Worm (Caenorhabditis elegans) whole organism, late embryonic: ENCODE data around the gene ttr-49.
"Not testable (repeated sequence)": the region's sequence is repeated elsewhere in the genome, so short reads cannot be mapped to it uniquely, and the experiment has no call there.

Source experiments
- C08G9.2 ChIP-seq: sonication (generic microtip); optimal IDR thresholded peaks from 2 replicates; lab custom pipeline; 2016; ENCODE audit warnings: mild to moderate bottlenecking, missing genetic modification characterization, moderate library complexity, missing compliant biosample characterization
- C38D4.7 ChIP-seq: fragments of 200-800 bp; sonication (Bioruptor generic); optimal IDR thresholded peaks from 2 replicates; lab custom pipeline; 2018; ENCODE audit warnings: mild to moderate bottlenecking, missing genetic modification characterization, moderate library complexity, missing compliant biosample characterization
- F13H6.1 ChIP-seq: sonication (generic microtip); optimal IDR thresholded peaks from 2 replicates; lab custom pipeline; 2016; ENCODE audit warnings: missing genetic modification characterization, missing compliant biosample characterization
- K09A11.1 ChIP-seq: sonication (generic microtip); optimal IDR thresholded peaks from 2 replicates; lab custom pipeline; 2017; ENCODE audit warnings: antibody characterized with exemption, mild to moderate bottlenecking, missing genetic modification characterization, missing compliant biosample characterization; ENCODE audit not compliant: insufficient read depth
- Y22D7AL.16 ChIP-seq: sonication (generic microtip); optimal IDR thresholded peaks from 2 replicates; lab custom pipeline; 2016; ENCODE audit warnings: missing genetic modification characterization, missing compliant biosample characterization
- ceh-14 ChIP-seq: sonication (generic microtip); optimal IDR thresholded peaks from 2 replicates; lab custom pipeline; 2016; ENCODE audit warnings: missing genotype, missing genetic modification characterization, missing compliant biosample characterization
- ceh-18 ChIP-seq: sonication (generic microtip); optimal IDR thresholded peaks from 2 replicates; lab custom pipeline; 2016; ENCODE audit warnings: missing genetic modification characterization, missing compliant biosample characterization
- ceh-22 ChIP-seq: sonication (generic microtip); optimal IDR thresholded peaks from 2 replicates; lab custom pipeline; 2017; ENCODE audit warnings: missing biosample characterization, missing genetic modification characterization
- ceh-31 ChIP-seq: sonication (generic microtip); optimal IDR thresholded peaks from 2 replicates; lab custom pipeline; 2016; ENCODE audit warnings: missing genetic modification characterization, missing compliant biosample characterization
- ceh-34 ChIP-seq: sonication (generic microtip); optimal IDR thresholded peaks from 2 replicates; lab custom pipeline; 2016; ENCODE audit warnings: mild to moderate bottlenecking, missing genetic modification characterization, missing compliant biosample characterization
- ceh-48 ChIP-seq: sonication (generic microtip); optimal IDR thresholded peaks from 2 replicates; lab custom pipeline; 2016; ENCODE audit warnings: missing genetic modification characterization, inconsistent platforms, missing compliant biosample characterization
- che-1 ChIP-seq: sonication (generic microtip); optimal IDR thresholded peaks from 2 replicates; lab custom pipeline; 2016; ENCODE audit warnings: mild to moderate bottlenecking, missing genetic modification characterization, missing compliant biosample characterization
- elt-2 ChIP-seq: sonication (generic microtip); optimal IDR thresholded peaks from 2 replicates; lab custom pipeline; 2016; ENCODE audit warnings: missing genetic modification reagents, missing genetic modification characterization, missing compliant biosample characterization
- elt-4 ChIP-seq: sonication (generic microtip); optimal IDR thresholded peaks from 2 replicates; lab custom pipeline; 2016; ENCODE audit warnings: missing genetic modification characterization, missing compliant biosample characterization
- eyg-1 ChIP-seq: sonication (generic microtip); optimal IDR thresholded peaks from 2 replicates; lab custom pipeline; 2016; ENCODE audit warnings: missing genotype, missing genetic modification characterization, missing compliant biosample characterization
- fkh-10 ChIP-seq: fragments of 150-350 bp; optimal IDR thresholded peaks from 2 replicates; lab custom pipeline; 2014; ENCODE audit warnings: missing biosample characterization, missing genetic modification reagents, missing genetic modification characterization
- fkh-6 ChIP-seq: sonication (generic microtip); optimal IDR thresholded peaks from 2 replicates; lab custom pipeline; 2016; ENCODE audit warnings: missing genetic modification characterization, missing compliant biosample characterization
- hlh-13 ChIP-seq: fragments of 200-800 bp; sonication (Bioruptor generic); optimal IDR thresholded peaks from 2 replicates; lab custom pipeline; 2018; ENCODE audit warnings: mild to moderate bottlenecking, missing genetic modification characterization, missing compliant biosample characterization
- hlh-30 ChIP-seq: sonication (generic microtip); optimal IDR thresholded peaks from 2 replicates; lab custom pipeline; 2017; ENCODE audit warnings: antibody characterized with exemption, missing genetic modification characterization, missing compliant biosample characterization; ENCODE audit not compliant: insufficient read depth
- hlh-6 ChIP-seq: sonication (generic microtip); optimal IDR thresholded peaks from 2 replicates; lab custom pipeline; 2016; ENCODE audit warnings: missing genotype, missing genetic modification characterization, missing compliant biosample characterization
- hlh-8 ChIP-seq: sonication (generic microtip); optimal IDR thresholded peaks from 2 replicates; lab custom pipeline; 2016; ENCODE audit warnings: missing genotype, missing genetic modification characterization, missing compliant biosample characterization
- lim-6 ChIP-seq: sonication (generic microtip); optimal IDR thresholded peaks from 2 replicates; lab custom pipeline; 2016; ENCODE audit warnings: missing genetic modification characterization, missing compliant biosample characterization
- madf-2 ChIP-seq: sonication (generic microtip); optimal IDR thresholded peaks from 2 replicates; lab custom pipeline; 2017; ENCODE audit warnings: missing genetic modification characterization, missing compliant biosample characterization
- mec-3 ChIP-seq: sonication (generic microtip); optimal IDR thresholded peaks from 2 replicates; lab custom pipeline; 2016; ENCODE audit warnings: borderline replicate concordance, missing genetic modification characterization, missing compliant biosample characterization
- nhr-11 ChIP-seq: fragments of 150-350 bp; optimal IDR thresholded peaks from 2 replicates; lab custom pipeline; 2014; ENCODE audit warnings: missing biosample characterization, missing genetic modification characterization
- npax-4 ChIP-seq: sonication (generic microtip); optimal IDR thresholded peaks from 2 replicates; lab custom pipeline; 2016; ENCODE audit warnings: missing genetic modification characterization, missing compliant biosample characterization
- pag-3 ChIP-seq: sonication (generic microtip); optimal IDR thresholded peaks from 2 replicates; lab custom pipeline; 2016; ENCODE audit warnings: missing compliant biosample characterization, missing genetic modification characterization, borderline replicate concordance
- pat-9 ChIP-seq: fragments of 200-800 bp; sonication (Bioruptor generic); optimal IDR thresholded peaks from 2 replicates; lab custom pipeline; 2018; ENCODE audit warnings: mild to moderate bottlenecking, missing genetic modification characterization, moderate library complexity, missing compliant biosample characterization
- pha-4 ChIP-seq: fragments of 150-350 bp; optimal IDR thresholded peaks from 2 replicates; lab custom pipeline; 2018; ENCODE audit warnings: missing biosample characterization, missing genetic modification reagents, missing genetic modification characterization
- pqm-1 ChIP-seq: sonication (generic microtip); optimal IDR thresholded peaks from 2 replicates; lab custom pipeline; 2016; ENCODE audit warnings: missing genetic modification characterization, missing compliant biosample characterization
- sdc-2 ChIP-seq: sonication (generic microtip); optimal IDR thresholded peaks from 2 replicates; lab custom pipeline; 2016; ENCODE audit warnings: missing genotype, missing genetic modification characterization, missing compliant biosample characterization
- tbx-2 ChIP-seq: sonication (generic microtip); optimal IDR thresholded peaks from 2 replicates; lab custom pipeline; 2016; ENCODE audit warnings: missing genetic modification characterization, missing compliant biosample characterization
- tbx-7 ChIP-seq: sonication (generic microtip); optimal IDR thresholded peaks from 2 replicates; lab custom pipeline; 2016; ENCODE audit warnings: missing genotype, missing genetic modification characterization, missing compliant biosample characterization
- ttx-3 ChIP-seq: sonication (generic microtip); optimal IDR thresholded peaks from 2 replicates; lab custom pipeline; 2016; ENCODE audit warnings: missing genetic modification reagents, missing genetic modification characterization, missing compliant biosample characterization
- zip-5 ChIP-seq: sonication (generic microtip); optimal IDR thresholded peaks from 2 replicates; lab custom pipeline; 2016; ENCODE audit warnings: missing genetic modification characterization, missing compliant biosample characterization
- ztf-16 ChIP-seq: sonication (generic microtip); optimal IDR thresholded peaks from 2 replicates; lab custom pipeline; 2017; ENCODE audit warnings: missing genetic modification characterization, missing compliant biosample characterization

Gene ttr-49

ce11 chrV:9379808-9380207 is 23.5 kb upstream of the ttr-49 start, which contains the start of gene E02C12.11:
E02C12.11 (minus strand) TSS chrV:9379908.
- not testable (repeated sequence) for TF ChIP-seq tbx-2, npax-4, ceh-18 (tag; lab: Kevin White, UChicago)

ce11 chrV:9378335-9378734 is 22.0 kb upstream of the ttr-49 start, which contains the start of gene E02C12.10:
E02C12.10 (minus strand) TSS chrV:9378409.
- TF ChIP-seq zip-5 (no peak), mec-3 (tag; lab: Kevin White, UChicago) (no peak), ceh-14 (tag; lab: Kevin White, UChicago) (no peak), hlh-8 (no peak), pqm-1 (tag; lab: Kevin White, UChicago) (no peak), lim-6 (tag; lab: Kevin White, UChicago) (no peak), elt-4 (tag; lab: Kevin White, UChicago) (no peak), Y22D7AL.16 (tag; lab: Kevin White, UChicago) (no peak), ztf-16 (tag; lab: Kevin White, UChicago) (no peak), che-1 (tag; lab: Kevin White, UChicago) (no peak), ceh-31 (no peak), ceh-48 (tag; lab: Kevin White, UChicago) (no peak), npax-4 (tag; lab: Kevin White, UChicago) (no peak), pag-3 (no peak), ttx-3 (no peak), F13H6.1 (tag; lab: Kevin White, UChicago) (no peak), fkh-6 (no peak), tbx-7 (tag; lab: Kevin White, UChicago) (no peak)

- TF ChIP-seq elt-4 (tag; lab: Kevin White, UChicago) (no peak), ceh-22 (tag; lab: Kevin White, UChicago) (no peak), fkh-6 (no peak), ceh-34 (tag; lab: Kevin White, UChicago) (no peak), hlh-13 (GFP tag; lab: Kevin White, UChicago) (no peak), tbx-7 (tag; lab: Kevin White, UChicago) (no peak), C38D4.7 (GFP tag; lab: Kevin White, UChicago) (no peak), pat-9 (tag; lab: Kevin White, UChicago) (no peak)
- TF ChIP-seq, all 69 proteins: peak for 0
Measured at ce11 chrV:9376417-9376816, 20.1 kb upstream of the ttr-49 start, which contains the start of gene E02C12.19. E02C12.19 (minus strand) TSS chrV:9376517.

ce11 chrV:9375378-9375777 is 19.1 kb upstream of the ttr-49 start, which contains the start of gene E02C12.9:
E02C12.9 (minus strand) TSS chrV:9375478.
- TF ChIP-seq hlh-8 (no peak), hlh-6 (no peak), hlh-30 (no peak), eyg-1 (tag; lab: Kevin White, UChicago) (no peak), fkh-10 (GFP tag; lab: Kevin White, UChicago) (no peak)
- TF ChIP-seq, all 69 proteins: peak for 0

- TF ChIP-seq elt-2 (tag; lab: Kevin White, UChicago): peak; percentile 35
- TF ChIP-seq pha-4: no peak
- TF ChIP-seq, all 69 proteins: peak for 1
Measured at ce11 chrV:9373473-9373872, 17.2 kb upstream of the ttr-49 start, which contains the start of gene E02C12.8. E02C12.8 (minus strand) TSS chrV:9373613.

ce11 chrV:9370986-9371385 is 14.7 kb upstream of the ttr-49 start, which contains the start of gene E02C12.6:
E02C12.6 (minus strand) TSS chrV:9371086.
- TF ChIP-seq ttx-3 (no peak), hlh-6 (no peak), hlh-30 (no peak), nhr-11 (no peak), sdc-2 (no peak), ceh-22 (tag; lab: Kevin White, UChicago) (no peak), madf-2 (tag; lab: Kevin White, UChicago) (no peak), hlh-8 (no peak), C08G9.2 (tag; lab: Kevin White, UChicago) (no peak), K09A11.1 (tag; lab: Kevin White, UChicago) (no peak)
